Worm (Caenorhabditis elegans): ENCODE results near the gene fbxb-87.

The fbxb-87 gene

DNA sequence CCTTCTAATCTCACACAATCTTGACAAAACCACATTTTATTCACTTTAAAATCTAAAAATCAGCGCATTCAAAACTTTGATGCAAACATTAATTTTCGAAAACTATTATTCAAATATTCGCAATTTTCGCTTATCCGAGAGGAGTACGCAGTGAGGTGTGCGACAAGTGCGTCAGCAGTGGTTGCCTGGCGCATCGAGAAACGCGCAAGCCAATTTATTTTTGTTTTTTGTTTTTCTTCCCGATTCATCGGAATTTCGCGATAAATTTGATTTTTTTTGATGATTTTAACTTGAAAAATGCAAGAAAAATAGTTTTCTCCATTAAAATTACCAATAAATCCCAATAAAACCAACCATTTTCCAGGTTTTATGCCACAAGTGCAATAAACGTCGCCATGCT, 45.5 kb upstream of the fbxb-87 start, which contains the start of the genes fbxb-85 and hex-3:
Gene fbxb-85 (minus strand): TSS at position 106 of the 400 bp plus-strand sequence.
Gene hex-3 (plus strand): TSS at position 365 of the 400 bp plus-strand sequence.
- no peak for TF ChIP-seq nhr-11 (tag; optimal IDR thresholded peaks at IDR 0.05)
- TF ChIP-seq F13H6.1 (tag; optimal IDR thresholded peaks at IDR 0.05) = peak; percentile 92
- TF ChIP-seq aly-2 (tag; optimal IDR thresholded peaks at IDR 0.05) = no peak
- TF ChIP-seq elt-3 (tag; optimal IDR thresholded peaks at IDR 0.05) = no peak
- peak; percentile 53 for TF ChIP-seq blmp-1 (tag; optimal IDR thresholded peaks at IDR 0.05; ENCODE audit: insufficient read depth)
- TF ChIP-seq nhr-10 (tag; optimal IDR thresholded peaks at IDR 0.05) = peak; percentile 78
- peak; percentile 95 for TF ChIP-seq sma-9 (GFP tag; optimal IDR thresholded peaks at IDR 0.05)
- TF ChIP-seq sma-9 (tag; optimal IDR thresholded peaks at IDR 0.05) = no peak
- peak; percentile 94 for TF ChIP-seq mab-5 (tag; optimal IDR thresholded peaks at IDR 0.05)
- no peak for TF ChIP-seq mbf-1 (tag; optimal IDR thresholded peaks at IDR 0.05)
- peak; percentile 92 for TF ChIP-seq lin-13 (GFP tag; optimal IDR thresholded peaks at IDR 0.05)
- TF ChIP-seq unc-39 (tag; optimal IDR thresholded peaks at IDR 0.05) = no peak
- peak; percentile 60 for TF ChIP-seq ZK546.5 (tag; optimal IDR thresholded peaks at IDR 0.05)
- TF ChIP-seq ama-1 (optimal IDR thresholded peaks at IDR 0.05) = peak; percentile 48
- peak; percentile 97 for TF ChIP-seq gmeb-1 (tag; optimal IDR thresholded peaks at IDR 0.05)
- peak; percentile 97 for TF ChIP-seq C34F6.9 (tag; optimal IDR thresholded peaks at IDR 0.05)
- TF ChIP-seq skn-1 (tag; optimal IDR thresholded peaks at IDR 0.05) = peak; percentile 60
- TF ChIP-seq sem-4 (tag; optimal IDR thresholded peaks at IDR 0.05) = peak; percentile 75
- peak; percentile 22 to 53 for TF ChIP-seq mdl-1 (tag; optimal IDR thresholded peaks at IDR 0.05)
- peak; percentile 89 for TF ChIP-seq nhr-6 (tag; optimal IDR thresholded peaks at IDR 0.05)
- no peak for TF ChIP-seq nhr-23 (tag; optimal IDR thresholded peaks at IDR 0.05)
- TF ChIP-seq zag-1 (tag; optimal IDR thresholded peaks at IDR 0.05) = peak; percentile 70
- no peak for TF ChIP-seq peb-1 (tag; optimal IDR thresholded peaks at IDR 0.05)
- TF ChIP-seq crh-2 (tag; optimal IDR thresholded peaks at IDR 0.05) = peak; percentile 97
- peak; percentile 92 for TF ChIP-seq nhr-21 (tag; optimal IDR thresholded peaks at IDR 0.05)
- peak; percentile 95 for TF ChIP-seq nhr-25 (tag; optimal IDR thresholded peaks at IDR 0.05)
- peak; percentile 65 for TF ChIP-seq R02D3.7 (tag; optimal IDR thresholded peaks at IDR 0.05)
- TF ChIP-seq ztf-4 (tag; optimal IDR thresholded peaks at IDR 0.05) = peak; percentile 86
- TF ChIP-seq unc-55 (GFP tag; optimal IDR thresholded peaks at IDR 0.05) = peak; percentile 98
- peak; percentile 18 for TF ChIP-seq ztf-11 (tag; optimal IDR thresholded peaks at IDR 0.05)
- TF ChIP-seq alr-1 (tag; optimal IDR thresholded peaks at IDR 0.05) = peak; percentile 69
- no peak for TF ChIP-seq elt-1 (tag; optimal IDR thresholded peaks at IDR 0.05)
- peak; percentile 69 for TF ChIP-seq nhr-77 (tag; optimal IDR thresholded peaks at IDR 0.05)
- TF ChIP-seq snpc-4 (tag; optimal IDR thresholded peaks at IDR 0.05) = peak; percentile 84
- peak; percentile 77 for TF ChIP-seq fos-1 (tag; optimal IDR thresholded peaks at IDR 0.05)
- no peak for TF ChIP-seq ztf-1 (GFP tag; conservative IDR thresholded peaks at IDR 0.05)
- peak; percentile 62 for TF ChIP-seq ceh-82 (tag; optimal IDR thresholded peaks at IDR 0.05)
- TF ChIP-seq unc-62 (GFP tag; optimal IDR thresholded peaks at IDR 0.05) = peak; percentile 33
- TF ChIP-seq nhr-129 (tag; optimal IDR thresholded peaks at IDR 0.05) = peak; percentile 73
- peak; percentile 22 for TF ChIP-seq nhr-237 (tag; optimal IDR thresholded peaks at IDR 0.05)
- TF ChIP-seq lin-39 (tag; optimal IDR thresholded peaks at IDR 0.05) = no peak
- TF ChIP-seq dmd-4 (tag; optimal IDR thresholded peaks at IDR 0.05) = peak; percentile 19
- peak; percentile 95 for TF ChIP-seq egl-27 (tag; optimal IDR thresholded peaks at IDR 0.05)
- TF ChIP-seq sma-3 (GFP tag; optimal IDR thresholded peaks at IDR 0.05) = peak; percentile 99
- TF ChIP-seq nhr-12 (tag; optimal IDR thresholded peaks at IDR 0.05) = peak; percentile 12
- TF ChIP-seq lsy-2 (tag; optimal IDR thresholded peaks at IDR 0.05) = peak; percentile 93 to 96
- TF ChIP-seq Y55F3AM.14 (GFP tag; optimal IDR thresholded peaks at IDR 0.05) = peak; percentile 54
- TF ChIP-seq lin-11 (tag; optimal IDR thresholded peaks at IDR 0.05) = peak; percentile 96
- TF ChIP-seq ceh-16 (tag; optimal IDR thresholded peaks at IDR 0.05) = peak; percentile 81

Measured in whole organism, L2 larva.